Fruit fly (Drosophila melanogaster): ENCODE results near the gene Acbp4.

Gene Acbp4

DNA sequence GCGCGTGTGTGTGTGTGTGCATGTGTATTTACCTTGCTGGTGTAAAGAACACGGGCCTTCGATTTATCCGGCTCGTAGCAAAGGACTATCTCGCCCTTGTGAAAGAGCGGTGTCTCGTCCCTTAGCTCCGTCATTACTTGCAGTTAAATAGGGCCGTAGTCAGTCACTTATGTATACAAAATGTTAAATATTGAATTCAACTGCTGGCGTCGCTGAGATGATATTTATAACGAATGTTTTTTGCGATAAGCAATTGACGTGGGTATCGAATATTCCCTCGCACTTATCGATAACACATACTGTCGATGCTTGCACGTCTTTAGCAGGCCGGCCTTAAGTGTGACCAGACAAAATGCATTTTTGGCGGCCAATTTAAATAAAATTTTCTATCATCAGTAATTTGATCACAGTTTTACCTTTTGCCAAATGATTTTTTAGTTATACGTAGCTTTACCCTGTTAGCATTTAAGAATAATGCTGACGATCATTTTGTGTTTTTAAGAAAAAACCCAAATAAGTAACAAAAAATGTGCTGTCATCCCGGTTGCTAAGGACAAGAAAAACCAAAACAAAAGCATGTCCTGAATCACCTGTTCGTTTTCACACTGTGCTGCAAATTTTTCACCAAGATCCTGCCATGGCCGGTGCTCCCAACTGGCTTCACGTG is 2.6 kb downstream of the Acbp4 start, which contains the start of the genes msl-3 and BBS1 (continued):
- TF ChIP-seq chm (GFP tag; IDR thresholded peaks at IDR 0.05) (no peak), caup (GFP tag; optimal IDR thresholded peaks at IDR 0.05; ENCODE audit: severe bottlenecking) (no peak), unc-4 (GFP tag; IDR thresholded peaks at IDR 0.05; ENCODE audit: partially characterized antibody) (peak; percentile 61), onecut (GFP tag; IDR thresholded peaks at IDR 0.05) (no peak; the same call in 1 of the 2 replicates), Bgb (GFP tag; IDR thresholded peaks at IDR 0.05; ENCODE audit: partially characterized antibody) (peak; percentile 66; the same call in 1 of the 2 replicates), E2f2 (GFP tag; IDR thresholded peaks at IDR 0.05) (peak; percentile 96), fd96Cb (tag; optimal IDR thresholded peaks at IDR 0.05) (no peak), CG7745 (tag; optimal IDR thresholded peaks at IDR 0.05) (no peak), prd (optimal IDR thresholded peaks at IDR 0.05) (no peak), prd (GFP tag; IDR thresholded peaks at IDR 0.05) (no peak), Rfx (GFP tag; IDR thresholded peaks at IDR 0.05) (0 out of 2 replicates have a peak, but pooled peaks have one; percentile 4), CG31388 (GFP tag; optimal IDR thresholded peaks at IDR 0.05) (no peak), en (GFP tag; optimal IDR thresholded peaks at IDR 0.05) (no peak), Dref (GFP tag; IDR thresholded peaks at IDR 0.05) (peak; percentile 96), Fer1 (GFP tag; optimal IDR thresholded peaks at IDR 0.05) (peak; percentile 33), cwo (GFP tag; optimal IDR thresholded peaks at IDR 0.05) (no peak), CG17385 (GFP tag; optimal IDR thresholded peaks at IDR 0.05) (no peak), Hand (GFP tag; optimal IDR thresholded peaks at IDR 0.05) (no peak), bab2 (GFP tag; optimal IDR thresholded peaks at IDR 0.05) (no peak), crp (GFP tag; optimal IDR thresholded peaks at IDR 0.05) (no peak), HLH4C (GFP tag; IDR thresholded peaks at IDR 0.05; ENCODE audit: partially characterized antibody) (peak; percentile 81), CG34376 (GFP tag; optimal IDR thresholded peaks at IDR 0.05) (peak; percentile 7), H15 (GFP tag; IDR thresholded peaks at IDR 0.05) (no peak), sob (GFP tag; IDR thresholded peaks at IDR 0.05) (peak; percentile 33; the same call in 1 of the 2 replicates), Ets97D (GFP tag; optimal IDR thresholded peaks at IDR 0.05) (peak; percentile 23), Side (GFP tag; optimal IDR thresholded peaks at IDR 0.05) (no peak), CG1233 (GFP tag; optimal IDR thresholded peaks at IDR 0.05) (no peak), MBD-R2 (GFP tag; IDR thresholded peaks at IDR 0.05) (peak; percentile 69), Dp (GFP tag; optimal IDR thresholded peaks at IDR 0.05) (peak; percentile 95), dm (GFP tag; optimal IDR thresholded peaks at IDR 0.05) (peak; percentile 16), Xrp1 (GFP tag; IDR thresholded peaks at IDR 0.05) (no peak), CG1529 (GFP tag; optimal IDR thresholded peaks at IDR 0.05) (no peak), CG10431 (GFP tag; optimal IDR thresholded peaks at IDR 0.05) (no peak), mld (GFP tag; IDR thresholded peaks at IDR 0.05; ENCODE audit: partially characterized antibody) (0 out of 3 replicates have a peak, but pooled peaks have one; percentile 11), CG8281 (tag; optimal IDR thresholded peaks at IDR 0.05) (no peak), h (optimal IDR thresholded peaks at IDR 0.05) (no peak), eyg (GFP tag; optimal IDR thresholded peaks at IDR 0.05) (no peak), CG7556 (GFP tag; optimal IDR thresholded peaks at IDR 0.05) (no peak), CG13894 (tag; optimal IDR thresholded peaks at IDR 0.05) (no peak), tgo (GFP tag; IDR thresholded peaks at IDR 0.05) (no peak), CG12104 (GFP tag; optimal IDR thresholded peaks at IDR 0.05) (no peak), nom (GFP tag; optimal IDR thresholded peaks at IDR 0.05) (no peak), CG1792 (GFP tag; optimal IDR thresholded peaks at IDR 0.05) (no peak), pnt (GFP tag; optimal IDR thresholded peaks at IDR 0.05) (no peak), CG4820 (GFP tag; optimal IDR thresholded peaks at IDR 0.05) (no peak), CG34224 (GFP tag; IDR thresholded peaks at IDR 0.05; ENCODE audit: partially characterized antibody) (peak; percentile 69), CG14050 (GFP tag; IDR thresholded peaks at IDR 0.05) (no peak), pzg (GFP tag; optimal IDR thresholded peaks at IDR 0.05) (peak; percentile 86), HmgD (GFP tag; optimal IDR thresholded peaks at IDR 0.05) (no peak), CG6854 (GFP tag; optimal IDR thresholded peaks at IDR 0.05) (no peak)

Measured in whole organism, embryonic.